Fruit fly (Drosophila melanogaster) whole organism, prepupa: ENCODE results near the gene CG15877.

ENCODE experiments used
- CG10669 ChIP-seq: fragments of 200-800 bp; sonication (Bioruptor generic); optimal IDR thresholded peaks from 3 replicates; lab custom pipeline; 2018; ENCODE audit warnings: missing biosample characterization, mild to moderate bottlenecking, missing genetic modification characterization, moderate library complexity
- CG34406 ChIP-seq: fragments of 200-800 bp; sonication (Bioruptor generic); optimal IDR thresholded peaks from 3 replicates; lab custom pipeline; 2016; ENCODE audit warnings: missing biosample characterization, missing genetic modification characterization
- CG6163 ChIP-seq: fragments of 200-800 bp; sonication (Bioruptor generic); IDR thresholded peaks from 3 replicates; pipeline ENCODE4 v1.3.6; 2022; ENCODE audit warnings: missing biosample characterization, missing genetic modification characterization
- CG6854 ChIP-seq: fragments of 200-800 bp; sonication (Bioruptor generic); optimal IDR thresholded peaks from 2 replicates; lab custom pipeline; 2017; ENCODE audit warnings: missing biosample characterization, mild to moderate bottlenecking, missing genetic modification characterization
- CG8119 ChIP-seq: fragments of 200-800 bp; sonication (Bioruptor generic); IDR thresholded peaks from 3 replicates; pipeline ENCODE4 v1.3.6; 2022; ENCODE audit warnings: missing biosample characterization, missing genetic modification characterization
- OdsH ChIP-seq: fragments of 200-800 bp; sonication (Bioruptor generic); optimal IDR thresholded peaks from 3 replicates; lab custom pipeline; 2016; ENCODE audit warnings: missing biosample characterization, missing genetic modification characterization
- acj6 ChIP-seq: fragments of 200-800 bp; sonication (Bioruptor generic); optimal IDR thresholded peaks from 3 replicates; lab custom pipeline; 2016; ENCODE audit warnings: missing biosample characterization, missing genetic modification characterization
- cyc ChIP-seq: fragments of 200-800 bp; sonication (Bioruptor generic); optimal IDR thresholded peaks from 3 replicates; lab custom pipeline; 2016; ENCODE audit warnings: missing biosample characterization, missing genetic modification characterization
- dac ChIP-seq: fragments of 200-800 bp; sonication (Bioruptor generic); optimal IDR thresholded peaks from 2 replicates; lab custom pipeline; 2017; ENCODE audit warnings: missing biosample characterization, mild to moderate bottlenecking, missing genetic modification characterization
- salr ChIP-seq, 2 experiments: fragments of 200-800 bp; sonication (Bioruptor generic); optimal IDR thresholded peaks; 3 replicates each; lab custom pipeline; 2016 to 2018; ENCODE audit warnings: missing biosample characterization in 2 of 2, missing genetic modification characterization in 2 of 2, mild to moderate bottlenecking in 1 of 2

dm6 chr3L:2360257-2360656 lies 17.1 kb downstream of the CG15877 start, which contains the start of gene CG13801:
- TF ChIP-seq OdsH (GFP tag; lab: Kevin White, UChicago) (no peak), dac (no peak), acj6 (GFP tag; lab: Kevin White, UChicago) (no peak), CG8119 (GFP tag; lab: Robert Waterston, UW) (no peak), CG34406 (no peak), CG6163 (GFP tag; lab: Robert Waterston, UW) (no peak), cyc (GFP tag; lab: Kevin White, UChicago) (no peak), CG10669 (GFP tag; lab: Kevin White, UChicago) (no peak), salr (GFP tag; optimal IDR thresholded peaks at IDR 0.05; lab: Kevin White, UChicago) (no peak), CG6854 (no peak)
